Fruit fly (Drosophila melanogaster) Kc167 (cell line): Measurements from ENCODE around the gene InR.

Experiments used
- Myc ChIP-seq: fragments of >200 bp; optimal IDR thresholded peaks from 2 replicates; lab custom pipeline; 2017; ENCODE audit warnings: missing external identifiers
- Sin3A ChIP-seq: fragments of >200 bp; optimal IDR thresholded peaks from 2 replicates; lab custom pipeline; 2018; ENCODE audit warnings: missing external identifiers
- h ChIP-seq: fragments of >200 bp; optimal IDR thresholded peaks from 3 replicates; lab custom pipeline; 2018; ENCODE audit warnings: missing external identifiers
- insv ChIP-seq: fragments of >200 bp; optimal IDR thresholded peaks from 3 replicates; lab custom pipeline; 2018; ENCODE audit warnings: missing external identifiers
- psq ChIP-seq: fragments of >200 bp; optimal IDR thresholded peaks from 2 replicates; lab custom pipeline; 2017; ENCODE audit warnings: missing external identifiers
- ttk ChIP-seq: sonication (Bioruptor generic); optimal IDR thresholded peaks from 2 replicates; lab custom pipeline; 2017; ENCODE audit warnings: missing external identifiers

The InR gene

DNA sequence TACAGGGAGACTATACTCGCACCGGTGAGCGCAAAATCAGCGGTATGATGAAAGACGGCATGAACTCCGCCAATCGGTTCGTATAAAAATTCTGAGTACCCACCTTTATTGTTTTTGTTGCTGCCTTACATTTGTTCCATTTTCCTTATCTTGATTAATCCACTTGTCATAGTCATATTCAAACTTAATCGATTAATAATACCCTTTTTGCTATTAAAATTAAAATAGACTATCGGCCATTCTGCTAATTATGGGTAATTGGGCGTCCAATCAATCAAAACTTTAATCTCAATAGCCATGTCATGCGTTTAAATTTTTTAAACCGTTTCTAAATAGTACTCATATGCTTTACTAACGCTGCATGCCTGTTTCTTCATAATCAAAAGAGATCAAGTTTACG, 94.5 kb downstream of the InR start:
- TF ChIP-seq Sin3A (no peak), ttk (lab: Kevin White, UChicago) (no peak), Myc (lab: Kevin White, UChicago) (no peak), insv (lab: Kevin White, UChicago) (no peak), h (lab: Kevin White, UChicago) (no peak), psq (lab: Kevin White, UChicago) (no peak)

DNA sequence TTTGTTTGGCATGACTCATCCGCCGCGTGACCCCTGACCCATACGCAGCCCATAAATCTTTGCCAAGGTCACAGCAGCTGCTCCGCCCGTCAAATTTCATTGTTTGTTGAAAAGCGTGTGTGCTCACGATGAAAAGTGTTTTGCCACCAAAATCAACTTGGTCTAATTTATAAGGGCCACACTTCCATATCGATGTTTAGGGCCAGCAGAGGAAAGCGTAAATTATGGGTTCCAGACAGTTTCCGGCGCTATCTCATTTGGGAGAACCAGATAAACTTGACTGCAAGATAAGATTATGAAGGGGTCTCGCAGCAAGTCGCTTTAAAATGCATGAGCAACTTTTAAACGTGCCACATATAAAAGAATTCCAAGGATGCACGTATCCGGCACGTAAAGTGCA, 97.3 kb downstream of the InR start:
- TF ChIP-seq h (lab: Kevin White, UChicago) (no peak), insv (lab: Kevin White, UChicago) (no peak), psq (lab: Kevin White, UChicago) (no peak), ttk (lab: Kevin White, UChicago) (no peak), Sin3A (no peak), Myc (lab: Kevin White, UChicago) (no peak)

DNA sequence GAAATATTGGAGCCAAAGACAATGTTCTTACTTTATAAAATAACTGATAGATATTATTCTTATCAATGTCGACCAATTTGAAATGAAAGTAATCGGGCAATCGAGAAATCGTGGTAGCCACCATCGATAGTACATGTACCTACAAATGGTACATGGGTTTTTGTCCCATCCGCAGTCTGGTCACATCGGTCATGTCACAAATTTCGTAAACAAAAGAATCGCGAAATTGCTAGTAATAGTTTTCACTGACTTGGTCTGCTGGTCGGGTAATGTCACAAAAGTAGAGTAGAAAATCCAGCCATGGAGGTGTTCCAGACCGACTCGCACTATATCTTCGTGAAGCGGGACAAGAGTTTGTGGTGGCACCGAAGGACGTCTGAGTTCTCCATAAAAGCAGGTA, 98.4 kb downstream of the InR start, which contains the start of gene sp3:
TSS of gene sp3 (plus strand) at position 173 of the 400 bp plus-strand sequence.
- TF ChIP-seq ttk (lab: Kevin White, UChicago) = no peak
- no peak for TF ChIP-seq Myc (lab: Kevin White, UChicago)
- TF ChIP-seq h (lab: Kevin White, UChicago) = no peak
- TF ChIP-seq psq (lab: Kevin White, UChicago) = no peak
- no peak for TF ChIP-seq insv (lab: Kevin White, UChicago)
- TF ChIP-seq Sin3A = no peak
